Worm (Caenorhabditis elegans): ENCODE measurements around the gene syf-2.

syf-2 gene

ce11 chrIII:7116615-7117252 lies 45.2 kb downstream of the syf-2 start:
- TF ChIP-seq hmg-4 (GFP tag; optimal IDR thresholded peaks at IDR 0.05), result no peak
- TF ChIP-seq ceh-36 (tag; optimal IDR thresholded peaks at IDR 0.05), result no peak
- no peak for TF ChIP-seq ets-7 (tag; optimal IDR thresholded peaks at IDR 0.05)
- TF ChIP-seq hnd-1 (tag; optimal IDR thresholded peaks at IDR 0.05), result no peak
- TF ChIP-seq tra-4 (tag; optimal IDR thresholded peaks at IDR 0.05), result no peak
- TF ChIP-seq hmbx-1 (tag; optimal IDR thresholded peaks at IDR 0.05), result no peak
- no peak for TF ChIP-seq B0310.2 (tag; optimal IDR thresholded peaks at IDR 0.05)
- TF ChIP-seq sea-1 (GFP tag; conservative IDR thresholded peaks at IDR 0.05), result no peak
- no peak for TF ChIP-seq scrt-1 (GFP tag; IDR thresholded peaks at IDR 0.05)
- no peak for TF ChIP-seq tbx-11 (GFP tag; IDR thresholded peaks at IDR 0.05)
- no peak for TF ChIP-seq tbx-37 (GFP tag; conservative IDR thresholded peaks at IDR 0.05)
- no peak for TF ChIP-seq aly-1 (tag; optimal IDR thresholded peaks at IDR 0.05)
- TF ChIP-seq flt-1 (GFP tag; IDR thresholded peaks at IDR 0.05), result no peak
- TF ChIP-seq pes-1 (GFP tag; IDR thresholded peaks at IDR 0.05), result no peak
- TF ChIP-seq ama-1 (optimal IDR thresholded peaks at IDR 0.05), result no peak
- TF ChIP-seq ceh-13 (GFP tag; optimal IDR thresholded peaks at IDR 0.05), result no peak
- TF ChIP-seq F13C5.2 (tag; optimal IDR thresholded peaks at IDR 0.05), result no peak

DNA sequence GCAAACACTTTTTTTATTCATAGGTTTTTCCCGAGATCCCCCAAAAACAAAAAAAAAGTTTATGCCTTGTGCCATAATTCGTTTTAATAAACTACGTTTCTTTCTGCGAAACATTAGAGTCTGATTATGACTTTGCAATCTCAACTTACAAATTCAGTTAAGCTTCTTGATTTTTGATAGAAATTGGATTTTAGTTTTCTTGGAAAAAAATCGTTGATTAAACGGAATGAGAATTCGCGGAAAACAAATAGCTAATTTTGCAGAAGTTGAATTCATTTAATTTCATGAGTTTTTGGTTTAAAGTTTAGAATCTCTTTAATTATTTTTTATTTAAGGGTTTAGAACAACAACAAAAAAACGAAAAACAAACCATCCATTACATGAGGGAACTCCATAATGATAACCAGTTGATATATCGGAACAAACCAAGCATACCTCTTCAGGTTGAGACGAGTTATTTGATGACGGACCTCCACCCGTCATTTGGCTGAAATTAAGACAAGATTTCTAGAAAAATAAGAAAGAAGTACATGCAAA lies 46.9 kb downstream of the syf-2 start, which contains the start of gene nhr-10:
nhr-10 (minus strand) TSS at position 487 of the 537 bp plus-strand sequence.
- TF ChIP-seq tra-4 (tag; optimal IDR thresholded peaks at IDR 0.05), result no peak
- no peak for TF ChIP-seq aly-1 (tag; optimal IDR thresholded peaks at IDR 0.05)

DNA sequence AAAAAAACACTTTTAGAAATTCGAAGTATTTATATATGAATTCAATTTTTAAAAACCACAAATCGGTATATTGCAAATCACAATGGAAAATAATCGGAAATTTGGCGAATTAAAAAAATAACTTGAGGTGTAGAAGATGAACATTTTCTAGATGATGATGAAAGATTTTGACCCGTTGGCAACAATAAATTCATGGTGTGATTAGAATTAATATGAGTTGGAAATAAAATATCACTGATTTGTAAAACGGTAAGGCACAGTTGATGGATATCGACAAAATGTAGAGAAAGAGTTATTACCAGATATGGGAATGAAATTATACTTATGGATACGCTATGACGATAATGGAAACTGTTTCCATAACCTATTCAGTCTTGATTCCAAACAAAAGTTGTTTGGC lies 49.6 kb downstream of the syf-2 start:
- TF ChIP-seq tra-4 (tag; optimal IDR thresholded peaks at IDR 0.05) (no peak), B0310.2 (tag; optimal IDR thresholded peaks at IDR 0.05) (no peak), ceh-13 (GFP tag; optimal IDR thresholded peaks at IDR 0.05) (no peak), hmg-4 (GFP tag; optimal IDR thresholded peaks at IDR 0.05) (no peak), ama-1 (optimal IDR thresholded peaks at IDR 0.05) (no peak), ets-7 (tag; optimal IDR thresholded peaks at IDR 0.05) (no peak)

DNA sequence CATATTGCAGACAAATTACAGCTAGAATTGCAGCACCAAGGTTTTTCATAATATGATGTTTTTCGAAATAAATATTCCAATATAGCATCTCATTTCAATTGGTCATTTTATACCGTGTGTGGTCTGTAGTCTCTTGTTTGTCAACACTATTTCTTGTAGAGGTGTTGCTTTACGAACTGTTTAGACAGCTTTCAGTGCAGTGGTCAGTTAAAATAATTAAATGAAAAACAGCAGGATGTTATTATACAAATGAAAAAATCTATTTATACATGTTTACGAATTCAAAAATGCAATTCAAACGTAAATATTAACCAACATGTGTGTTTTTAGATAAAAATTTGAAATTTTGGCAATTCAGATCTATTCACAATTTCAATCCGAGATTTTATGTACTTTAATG lies 50.1 kb downstream of the syf-2 start, which contains the start of gene B0280.7:
B0280.7 (minus strand) TSS at position 101 of the 400 bp plus-strand sequence.
- no peak for TF ChIP-seq sea-1 (GFP tag; conservative IDR thresholded peaks at IDR 0.05)
- TF ChIP-seq ets-7 (tag; optimal IDR thresholded peaks at IDR 0.05), result no peak
- no peak for TF ChIP-seq aly-1 (tag; optimal IDR thresholded peaks at IDR 0.05)
- TF ChIP-seq tra-4 (tag; optimal IDR thresholded peaks at IDR 0.05), result no peak
- no peak for TF ChIP-seq hnd-1 (tag; optimal IDR thresholded peaks at IDR 0.05)
